Worm (Caenorhabditis elegans) whole organism, L4/young adult: Measurements from ENCODE around the gene B0024.11.

ENCODE experiments used
- dao-5 ChIP-seq: sonication (generic microtip); optimal IDR thresholded peaks from 2 replicates; lab custom pipeline; 2016; ENCODE audit warnings: missing genotype, missing genetic modification characterization, moderate library complexity, missing compliant biosample characterization
- him-1 ChIP-seq: sonication (generic microtip); optimal IDR thresholded peaks from 2 replicates; lab custom pipeline; 2016; ENCODE audit warnings: missing genotype, missing genetic modification reagents, missing genetic modification characterization, missing compliant biosample characterization

- no peak for TF ChIP-seq him-1 (tag; lab: Kevin White, UChicago)
- TF ChIP-seq dao-5 (tag; lab: Kevin White, UChicago), result no peak
Observed at ce11 chrV:10281374-10281773, 38.0 kb downstream of the B0024.11 start, which contains the start of gene lys-2.
